Worm (Caenorhabditis elegans) whole organism, L4 larva: ENCODE data around the gene sql-1.
A peak's percentile ranks its signal among the peaks of the same experiment; 100 is the strongest.

Experiments used
- F37D6.2 ChIP-seq: sonication (generic microtip); optimal IDR thresholded peaks from 2 replicates; lab custom pipeline; 2016; ENCODE audit warnings: mild to moderate bottlenecking, missing genetic modification characterization, missing compliant biosample characterization
- F49E8.2 ChIP-seq: sonication (generic microtip); optimal IDR thresholded peaks from 2 replicates; lab custom pipeline; 2016; ENCODE audit warnings: missing compliant biosample characterization, mild to moderate bottlenecking, missing genetic modification characterization, borderline replicate concordance
- T26A8.4 ChIP-seq: fragments of 200-800 bp; sonication (Bioruptor generic); IDR thresholded peaks from 2 replicates; pipeline ENCODE4 v1.3.6; 2022; ENCODE audit warnings: missing genetic modification characterization, missing compliant biosample characterization
- dmd-8 ChIP-seq: fragments of 200-800 bp; sonication (Bioruptor generic); IDR thresholded peaks from 2 replicates; pipeline ENCODE4 v1.3.6; 2022; ENCODE audit warnings: missing genetic modification characterization, missing compliant biosample characterization
- dmd-9 ChIP-seq: fragments of 200-800 bp; sonication (Bioruptor generic); IDR thresholded peaks from 2 replicates; pipeline ENCODE4 v1.3.6; 2022; ENCODE audit warnings: missing genetic modification reagents, missing genetic modification characterization, missing compliant biosample characterization
- dpl-1 ChIP-seq: fragments of 150-350 bp; optimal IDR thresholded peaks from 2 replicates; lab custom pipeline; 2014; ENCODE audit warnings: missing biosample characterization, missing genetic modification reagents, missing genetic modification characterization
- duxl-1 ChIP-seq: sonication (generic microtip); optimal IDR thresholded peaks from 2 replicates; lab custom pipeline; 2016; ENCODE audit warnings: mild to moderate bottlenecking, missing genetic modification characterization, moderate library complexity, missing compliant biosample characterization; ENCODE audit not compliant: poor library complexity
- dve-1 ChIP-seq: sonication (generic microtip); optimal IDR thresholded peaks from 2 replicates; lab custom pipeline; 2017; ENCODE audit warnings: antibody characterized with exemption, mild to moderate bottlenecking, missing genetic modification characterization, missing compliant biosample characterization; ENCODE audit not compliant: insufficient read depth
- egl-43 ChIP-seq: fragments of 200-800 bp; sonication (Bioruptor generic); IDR thresholded peaks from 2 replicates; pipeline ENCODE4 v1.3.6; 2022; ENCODE audit warnings: missing genetic modification reagents, missing genetic modification characterization, missing compliant biosample characterization
- fkh-10 ChIP-seq: fragments of 150-350 bp; optimal IDR thresholded peaks from 2 replicates; lab custom pipeline; 2014; ENCODE audit warnings: missing biosample characterization, missing genetic modification reagents, missing genetic modification characterization
- fos-1 ChIP-seq: fragments of 150-350 bp; optimal IDR thresholded peaks from 2 replicates; lab custom pipeline; 2014; ENCODE audit warnings: missing biosample characterization, missing genetic modification characterization
- hif-1 ChIP-seq, 2 experiments: sonication (generic microtip); optimal IDR thresholded peaks; 2 replicates each; lab custom pipeline; 2016 to 2017; ENCODE audit warnings: missing compliant biosample characterization in 2 of 2, missing genetic modification characterization in 2 of 2, missing genetic modification reagents in 2 of 2, missing genotype in 2 of 2, mild to moderate bottlenecking in 1 of 2
- hlh-11 ChIP-seq: fragments of 200-800 bp; sonication (Bioruptor generic); optimal IDR thresholded peaks from 2 replicates; lab custom pipeline; 2018; ENCODE audit warnings: mild to moderate bottlenecking, missing genetic modification characterization, missing compliant biosample characterization
- hlh-30 ChIP-seq: sonication (generic microtip); optimal IDR thresholded peaks from 2 replicates; lab custom pipeline; 2017; ENCODE audit warnings: antibody characterized with exemption, mild to moderate bottlenecking, missing genetic modification characterization, missing compliant biosample characterization; ENCODE audit not compliant: insufficient read depth
- jun-1 ChIP-seq: fragments of 150-350 bp; optimal IDR thresholded peaks from 2 replicates; lab custom pipeline; 2014; ENCODE audit warnings: missing biosample characterization, missing genetic modification reagents, missing genetic modification characterization
- lin-1 ChIP-seq: fragments of 200-800 bp; sonication (Bioruptor generic); IDR thresholded peaks from 2 replicates; pipeline ENCODE4 v1.3.6; 2022; ENCODE audit warnings: missing genetic modification reagents, missing genetic modification characterization, missing compliant biosample characterization
- lin-38 ChIP-seq: fragments of 200-800 bp; sonication (Bioruptor generic); IDR thresholded peaks from 2 replicates; pipeline ENCODE4 v1.3.6; 2022; ENCODE audit warnings: missing genetic modification reagents, missing genetic modification characterization, missing compliant biosample characterization
- lsy-2 ChIP-seq, 2 experiments: fragments of 150-350 bp in 1 of 2; sonication (generic microtip) in 1 of 2; optimal IDR thresholded peaks; 2 replicates each; lab custom pipeline; 2014 to 2017; ENCODE audit warnings: missing biosample characterization in 2 of 2, missing genetic modification characterization in 2 of 2
- mdl-1 ChIP-seq, 2 experiments: fragments of 150-350 bp in 1 of 2; sonication (generic microtip) in 1 of 2; optimal IDR thresholded peaks; 2 replicates each; lab custom pipeline; 2014 to 2017; ENCODE audit warnings: missing biosample characterization in 2 of 2, missing genetic modification characterization in 2 of 2
- nhr-237 ChIP-seq: sonication (generic microtip); optimal IDR thresholded peaks from 2 replicates; lab custom pipeline; 2017; ENCODE audit warnings: missing biosample characterization, missing genetic modification characterization
- nhr-25 ChIP-seq: sonication (generic microtip); optimal IDR thresholded peaks from 2 replicates; lab custom pipeline; 2017; ENCODE audit warnings: missing genetic modification characterization, mild to moderate bottlenecking, missing compliant biosample characterization, antibody characterized with exemption, moderate library complexity, borderline replicate concordance; ENCODE audit not compliant: insufficient read depth
- nhr-6 ChIP-seq: fragments of 150-350 bp; optimal IDR thresholded peaks from 2 replicates; lab custom pipeline; 2014; ENCODE audit warnings: missing biosample characterization, missing genetic modification characterization
- nhr-76 ChIP-seq: fragments of 150-350 bp; optimal IDR thresholded peaks from 2 replicates; lab custom pipeline; 2014; ENCODE audit warnings: missing biosample characterization, missing genetic modification characterization
- pha-4 ChIP-seq, 2 experiments: fragments of 150-350 bp in 1 of 2; fragments of 200-800 bp in 1 of 2; sonication (Bioruptor generic) in 1 of 2; IDR thresholded peaks in 1 of 2; optimal IDR thresholded peaks in 1 of 2; 2 replicates each; pipeline versions ENCODE4 v1.3.6 to Lab custom; 2014 to 2022; ENCODE audit warnings: missing genetic modification characterization in 2 of 2, missing genetic modification reagents in 2 of 2, missing biosample characterization in 1 of 2, missing compliant biosample characterization in 1 of 2
- rbr-2 ChIP-seq: sonication (generic microtip); optimal IDR thresholded peaks from 2 replicates; lab custom pipeline; 2016; ENCODE audit warnings: missing genotype, missing genetic modification characterization, missing compliant biosample characterization
- saeg-2 ChIP-seq: fragments of 200-800 bp; sonication (Bioruptor generic); IDR thresholded peaks from 2 replicates; pipeline ENCODE4 v1.3.6; 2022; ENCODE audit warnings: missing genetic modification reagents, missing genetic modification characterization, missing compliant biosample characterization
- sdz-12 ChIP-seq: fragments of 200-800 bp; sonication (Bioruptor generic); optimal IDR thresholded peaks from 2 replicates; lab custom pipeline; 2018; ENCODE audit warnings: mild to moderate bottlenecking, missing genetic modification characterization, missing compliant biosample characterization
- set-16 ChIP-seq: fragments of 200-800 bp; sonication (Bioruptor generic); IDR thresholded peaks from 2 replicates; pipeline ENCODE4 v1.3.6; 2022; ENCODE audit warnings: missing genetic modification reagents, missing genetic modification characterization, missing compliant biosample characterization
- snpc-1.2 ChIP-seq: fragments of 200-800 bp; sonication (Bioruptor generic); IDR thresholded peaks from 2 replicates; pipeline ENCODE4 v1.3.6; 2022; ENCODE audit warnings: missing genetic modification reagents, missing genetic modification characterization, missing compliant biosample characterization
- spr-3 ChIP-seq: fragments of 200-800 bp; sonication (Bioruptor generic); optimal IDR thresholded peaks from 2 replicates; lab custom pipeline; 2018; ENCODE audit warnings: mild to moderate bottlenecking, missing genetic modification characterization, missing compliant biosample characterization
- tag-97 ChIP-seq: fragments of 200-800 bp; sonication (Bioruptor generic); IDR thresholded peaks from 2 replicates; pipeline ENCODE4 v1.3.6; 2022; ENCODE audit warnings: missing genetic modification characterization, missing compliant biosample characterization
- tra-1 ChIP-seq: fragments of 200-800 bp; sonication (Bioruptor generic); IDR thresholded peaks from 2 replicates; pipeline ENCODE4 v1.3.6; 2022; ENCODE audit warnings: missing genetic modification reagents, missing genetic modification characterization, missing compliant biosample characterization
- unc-39 ChIP-seq: sonication (generic microtip); optimal IDR thresholded peaks from 2 replicates; lab custom pipeline; 2017; ENCODE audit warnings: missing biosample characterization, missing genetic modification characterization
- unc-62 ChIP-seq, 3 experiments: fragments of 150-350 bp in 1 of 3; sonication (generic microtip); optimal IDR thresholded peaks in 2 of 3; peaks in 1 of 3; 1 replicate in 1 of 3; 2 replicates in 2 of 3; lab custom pipeline; 2014 to 2017; ENCODE audit warnings: missing biosample characterization in 3 of 3, missing genetic modification characterization in 3 of 3, missing genetic modification reagents in 3 of 3, missing genotype in 1 of 3
- zip-2 ChIP-seq: fragments of 150-350 bp; optimal IDR thresholded peaks from 2 replicates; lab custom pipeline; 2014; ENCODE audit warnings: missing biosample characterization, missing genetic modification characterization
- ztf-7 ChIP-seq: fragments of 150-350 bp; optimal IDR thresholded peaks from 2 replicates; lab custom pipeline; 2014; ENCODE audit warnings: missing biosample characterization, missing genetic modification characterization

sql-1 gene

DNA sequence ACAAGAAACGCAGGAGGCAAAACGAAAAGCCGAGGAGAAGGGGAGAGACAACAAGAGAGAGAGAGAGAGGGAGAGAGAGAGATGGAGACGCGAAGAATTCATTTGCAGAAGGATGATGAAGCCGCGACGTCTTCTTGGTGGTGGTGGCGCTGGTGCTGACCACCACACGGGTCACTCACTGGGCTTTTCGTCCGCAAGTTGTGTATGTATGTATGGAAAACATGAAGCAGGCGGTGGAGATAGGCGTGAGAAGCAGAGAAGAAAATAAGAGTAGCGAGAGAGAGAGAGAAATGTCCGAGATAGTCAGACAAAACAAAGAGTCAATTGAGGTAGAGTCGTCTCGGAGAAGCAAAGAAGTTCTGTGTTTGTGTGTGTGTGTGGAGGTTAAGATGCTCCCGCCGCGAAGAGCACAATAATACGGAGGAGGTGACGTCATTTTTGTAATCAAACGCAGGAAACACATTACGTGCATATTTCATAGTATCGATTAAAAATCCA, 58.8 kb downstream of the sql-1 start (continued):
- TF ChIP-seq saeg-2 (GFP tag; lab: Robert Waterston, UW) (no peak), tag-97 (GFP tag; lab: Robert Waterston, UW) (no peak), ztf-7 (tag; lab: Kevin White, UChicago) (no peak), dpl-1 (GFP tag; lab: Kevin White, UChicago) (peak; percentile 29), dmd-8 (GFP tag; lab: Robert Waterston, UW) (no peak), sdz-12 (GFP tag; lab: Kevin White, UChicago) (no peak), spr-3 (GFP tag; lab: Kevin White, UChicago) (no peak), duxl-1 (tag; lab: Kevin White, UChicago) (peak; percentile 28)

DNA sequence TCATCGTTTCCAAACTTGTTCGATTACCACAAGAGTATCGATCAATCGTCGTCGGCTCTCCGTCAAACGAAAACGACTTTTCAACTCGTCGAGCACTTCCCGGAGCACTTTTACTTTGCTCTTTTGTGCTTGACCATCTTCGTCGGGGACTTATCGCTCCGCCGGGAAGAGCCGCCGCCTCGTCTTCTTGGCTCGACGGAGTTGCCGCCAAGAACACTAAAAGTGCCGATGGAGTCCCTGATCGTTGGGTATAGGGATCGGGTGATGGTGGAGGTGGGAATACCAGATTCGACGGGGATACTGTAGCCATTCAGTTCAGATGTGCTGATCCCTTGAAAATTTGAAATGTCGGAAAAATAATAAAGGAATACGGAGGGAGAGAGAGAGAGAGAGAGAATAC, 63.4 kb downstream of the sql-1 start:
- TF ChIP-seq set-16 (GFP tag; lab: Robert Waterston, UW) (peak; percentile 42), saeg-2 (GFP tag; lab: Robert Waterston, UW) (no peak)

DNA sequence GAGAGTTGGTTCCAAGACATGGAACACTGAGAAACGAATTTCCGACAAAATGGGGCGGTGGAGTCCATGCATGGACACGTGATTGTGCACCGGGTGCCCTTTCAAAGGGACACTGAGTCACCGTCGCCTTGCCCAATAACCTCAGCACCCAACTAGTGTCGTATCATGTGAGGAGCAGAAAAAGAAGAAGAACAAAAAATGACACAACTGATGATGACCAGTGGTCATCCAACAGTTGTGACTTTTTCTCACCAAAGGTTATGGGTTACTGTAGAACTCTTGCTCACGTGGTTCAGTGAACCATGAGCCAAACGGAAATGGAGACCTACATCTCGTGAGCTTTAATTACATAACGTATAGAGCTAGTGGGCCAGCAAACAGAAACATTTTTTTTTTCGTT, 66.4 kb downstream of the sql-1 start:
- no peak for TF ChIP-seq fkh-10 (GFP tag; lab: Kevin White, UChicago)
- TF ChIP-seq unc-62 (GFP tag; optimal IDR thresholded peaks at IDR 0.05 in 1 of 2; lab: Kevin White, UChicago) = peak in 1 of 2 experiments; percentile 68
- TF ChIP-seq unc-62 (tag; optimal IDR thresholded peaks at IDR 0.05; lab: Kevin White, UChicago) = no peak
- no peak for TF ChIP-seq nhr-76 (tag; lab: Kevin White, UChicago)
- peak; percentile 71 for TF ChIP-seq nhr-6 (tag; lab: Kevin White, UChicago)
- no peak for TF ChIP-seq nhr-25 (tag; lab: Kevin White, UChicago)
- no peak for TF ChIP-seq egl-43
- no peak for TF ChIP-seq nhr-237 (tag; lab: Kevin White, UChicago)
- no peak for TF ChIP-seq rbr-2
- TF ChIP-seq pha-4 (GFP tag; IDR thresholded peaks at IDR 0.05; lab: Robert Waterston, UW) = no peak
- TF ChIP-seq pha-4 (tag; optimal IDR thresholded peaks at IDR 0.05; lab: Kevin White, UChicago) = no peak
- TF ChIP-seq hlh-11 (tag; lab: Kevin White, UChicago) = peak; percentile 29
- TF ChIP-seq dve-1 (tag; lab: Kevin White, UChicago) = no peak
- no peak for TF ChIP-seq zip-2 (tag; lab: Kevin White, UChicago)
- no peak for TF ChIP-seq fos-1 (tag; lab: Kevin White, UChicago)
- TF ChIP-seq unc-39 (tag; lab: Kevin White, UChicago) = no peak
- TF ChIP-seq tra-1 = no peak
- TF ChIP-seq hif-1 (tag; optimal IDR thresholded peaks at IDR 0.05; lab: Kevin White, UChicago) = no peak
- TF ChIP-seq sdz-12 (GFP tag; lab: Kevin White, UChicago) = no peak
- TF ChIP-seq lsy-2 (tag; optimal IDR thresholded peaks at IDR 0.05; lab: Kevin White, UChicago) = peak in 1 of 2 experiments; percentile 63
- peak; percentile 73 for TF ChIP-seq hlh-30
- TF ChIP-seq lin-1 = no peak
- no peak for TF ChIP-seq F37D6.2 (tag; lab: Kevin White, UChicago)
- TF ChIP-seq dmd-9 (GFP tag; lab: Robert Waterston, UW) = no peak
- TF ChIP-seq lin-38 (GFP tag; lab: Robert Waterston, UW) = no peak
- no peak for TF ChIP-seq jun-1 (tag; lab: Kevin White, UChicago)
- no peak for TF ChIP-seq T26A8.4 (GFP tag; lab: Robert Waterston, UW)
- no peak for TF ChIP-seq F49E8.2 (tag; lab: Kevin White, UChicago)
- TF ChIP-seq snpc-1.2 (GFP tag; lab: Robert Waterston, UW) = no peak
- TF ChIP-seq mdl-1 (tag; optimal IDR thresholded peaks at IDR 0.05; lab: Kevin White, UChicago) = peak in 1 of 2 experiments; percentile 14
